Worm (Caenorhabditis elegans) whole organism, mixed stage, embryonic: Measurements from ENCODE around the gene psd-1.
A peak's percentile ranks its signal among the peaks of the same experiment; 100 is the strongest.

Experiments
- M03D4.4 ChIP-seq: sonication (generic microtip); optimal IDR thresholded peaks from 2 replicates; lab custom pipeline; 2017; ENCODE audit warnings: mild to moderate bottlenecking, missing genetic modification characterization, missing compliant biosample characterization
- bed-3 ChIP-seq: fragments of 200-800 bp; sonication (Bioruptor generic); optimal IDR thresholded peaks from 3 replicates; lab custom pipeline; 2018; ENCODE audit warnings: mild to moderate bottlenecking, missing genetic modification characterization, moderate library complexity, missing compliant biosample characterization
- blmp-1 ChIP-seq: fragments of 150-350 bp; optimal IDR thresholded peaks from 2 replicates; lab custom pipeline; 2014; ENCODE audit warnings: missing biosample characterization, missing genetic modification characterization
- ceh-39 ChIP-seq: fragments of 150-350 bp; optimal IDR thresholded peaks from 2 replicates; lab custom pipeline; 2014; ENCODE audit warnings: missing biosample characterization, missing genetic modification characterization
- ceh-43 ChIP-seq: fragments of 200-800 bp; sonication (Bioruptor generic); optimal IDR thresholded peaks from 2 replicates; lab custom pipeline; 2018; ENCODE audit warnings: mild to moderate bottlenecking, missing genetic modification characterization, moderate library complexity, missing compliant biosample characterization
- ceh-83 ChIP-seq: fragments of 200-800 bp; sonication (Bioruptor generic); optimal IDR thresholded peaks from 2 replicates; lab custom pipeline; 2018; ENCODE audit warnings: mild to moderate bottlenecking, missing genetic modification characterization, missing compliant biosample characterization
- ces-1 ChIP-seq: fragments of 150-350 bp; optimal IDR thresholded peaks from 2 replicates; lab custom pipeline; 2014; ENCODE audit warnings: missing biosample characterization, missing genetic modification reagents, missing genetic modification characterization
- cnd-1 ChIP-seq: fragments of 200-800 bp; sonication (Bioruptor generic); optimal IDR thresholded peaks from 2 replicates; lab custom pipeline; 2018; ENCODE audit warnings: mild to moderate bottlenecking, missing genetic modification characterization, missing compliant biosample characterization
- drap-1 ChIP-seq: fragments of 200-800 bp; sonication (Bioruptor generic); optimal IDR thresholded peaks from 3 replicates; lab custom pipeline; 2018; ENCODE audit warnings: mild to moderate bottlenecking, missing genetic modification characterization, missing compliant biosample characterization
- elt-1 ChIP-seq: sonication (generic microtip); optimal IDR thresholded peaks from 2 replicates; lab custom pipeline; 2017; ENCODE audit warnings: missing genetic modification characterization, mild to moderate bottlenecking, missing compliant biosample characterization, antibody characterized with exemption, moderate library complexity, borderline replicate concordance; ENCODE audit not compliant: insufficient read depth
- elt-3 ChIP-seq: fragments of 150-350 bp; optimal IDR thresholded peaks from 2 replicates; lab custom pipeline; 2014; ENCODE audit warnings: missing biosample characterization, missing genetic modification characterization
- flh-1 ChIP-seq: fragments of 200-800 bp; sonication (Bioruptor generic); optimal IDR thresholded peaks from 2 replicates; lab custom pipeline; 2018; ENCODE audit warnings: mild to moderate bottlenecking, missing genetic modification characterization, moderate library complexity, missing compliant biosample characterization
- ham-2 ChIP-seq: fragments of 200-800 bp; sonication (Bioruptor generic); optimal IDR thresholded peaks from 2 replicates; lab custom pipeline; 2018; ENCODE audit warnings: mild to moderate bottlenecking, missing genetic modification characterization, missing compliant biosample characterization
- hlh-1 ChIP-seq: fragments of 150-350 bp; optimal IDR thresholded peaks from 2 replicates; lab custom pipeline; 2014; ENCODE audit warnings: missing biosample characterization, missing genetic modification reagents, missing genetic modification characterization
- lin-13 ChIP-seq: fragments of 150-350 bp; optimal IDR thresholded peaks from 2 replicates; lab custom pipeline; 2014; ENCODE audit warnings: missing biosample characterization, missing genetic modification characterization
- lin-32 ChIP-seq: fragments of 200-800 bp; sonication (Bioruptor generic); optimal IDR thresholded peaks from 2 replicates; lab custom pipeline; 2018; ENCODE audit warnings: mild to moderate bottlenecking, missing genetic modification characterization, missing compliant biosample characterization
- lsy-2 ChIP-seq: fragments of 150-350 bp; optimal IDR thresholded peaks from 2 replicates; lab custom pipeline; 2014; ENCODE audit warnings: missing biosample characterization, missing genetic modification characterization
- mab-5 ChIP-seq: fragments of 150-350 bp; optimal IDR thresholded peaks from 2 replicates; lab custom pipeline; 2014; ENCODE audit warnings: missing biosample characterization, missing genetic modification characterization
- mep-1 ChIP-seq: fragments of 150-350 bp; optimal IDR thresholded peaks from 2 replicates; lab custom pipeline; 2017; ENCODE audit warnings: missing biosample characterization, missing genetic modification reagents, missing genetic modification characterization, inconsistent platforms
- mls-2 ChIP-seq: sonication (generic microtip); optimal IDR thresholded peaks from 2 replicates; lab custom pipeline; 2016; ENCODE audit warnings: mild to moderate bottlenecking, missing genetic modification characterization, moderate library complexity, missing compliant biosample characterization
- nhr-12 ChIP-seq: fragments of 150-350 bp; optimal IDR thresholded peaks from 2 replicates; lab custom pipeline; 2014; ENCODE audit warnings: missing biosample characterization, missing genetic modification characterization
- nhr-2 ChIP-seq: fragments of 150-350 bp; optimal IDR thresholded peaks from 2 replicates; lab custom pipeline; 2014; ENCODE audit warnings: missing biosample characterization, missing genetic modification characterization
- nhr-237 ChIP-seq: fragments of 150-350 bp; optimal IDR thresholded peaks from 2 replicates; lab custom pipeline; 2014; ENCODE audit warnings: missing biosample characterization, missing genetic modification characterization
- nhr-28 ChIP-seq: fragments of 150-350 bp; optimal IDR thresholded peaks from 2 replicates; lab custom pipeline; 2014; ENCODE audit warnings: missing biosample characterization, missing genetic modification characterization
- nhr-76 ChIP-seq: sonication (generic microtip); optimal IDR thresholded peaks from 2 replicates; lab custom pipeline; 2017; ENCODE audit warnings: missing biosample characterization, missing genetic modification characterization
- pha-4 ChIP-seq: fragments of 150-350 bp; optimal IDR thresholded peaks from 2 replicates; lab custom pipeline; 2018; ENCODE audit warnings: missing biosample characterization, missing genetic modification reagents, missing genetic modification characterization
- sem-2 ChIP-seq: fragments of 200-800 bp; sonication (Bioruptor generic); optimal IDR thresholded peaks from 2 replicates; lab custom pipeline; 2018; ENCODE audit warnings: mild to moderate bottlenecking, missing genetic modification characterization, missing compliant biosample characterization
- snpc-4 ChIP-seq: fragments of 150-350 bp; optimal IDR thresholded peaks from 2 replicates; lab custom pipeline; 2014; ENCODE audit warnings: missing biosample characterization, missing genetic modification characterization
- sptf-1 ChIP-seq: sonication (generic microtip); optimal IDR thresholded peaks from 2 replicates; lab custom pipeline; 2017; ENCODE audit warnings: mild to moderate bottlenecking, missing genetic modification characterization, moderate library complexity, missing compliant biosample characterization
- tbx-8 ChIP-seq: fragments of 200-800 bp; sonication (Bioruptor generic); optimal IDR thresholded peaks from 2 replicates; lab custom pipeline; 2018; ENCODE audit warnings: mild to moderate bottlenecking, missing genetic modification characterization, moderate library complexity, missing compliant biosample characterization
- unc-120 ChIP-seq: sonication (generic microtip); optimal IDR thresholded peaks from 2 replicates; lab custom pipeline; 2017; ENCODE audit warnings: missing genetic modification characterization, missing compliant biosample characterization; ENCODE audit not compliant: poor library complexity, severe bottlenecking
- unc-39 ChIP-seq: fragments of 150-350 bp; optimal IDR thresholded peaks from 2 replicates; lab custom pipeline; 2014; ENCODE audit warnings: missing biosample characterization, missing genetic modification characterization
- unc-62 ChIP-seq: fragments of 150-350 bp; optimal IDR thresholded peaks from 2 replicates; lab custom pipeline; 2014; ENCODE audit warnings: missing biosample characterization, missing genetic modification reagents, missing genetic modification characterization
- zip-8 ChIP-seq: fragments of 150-350 bp; optimal IDR thresholded peaks from 2 replicates; lab custom pipeline; 2014; ENCODE audit warnings: missing biosample characterization, missing genetic modification characterization
- ztf-11 ChIP-seq: fragments of 150-350 bp; optimal IDR thresholded peaks from 2 replicates; lab custom pipeline; 2014; ENCODE audit warnings: missing biosample characterization, missing genetic modification characterization

The psd-1 gene

DNA sequence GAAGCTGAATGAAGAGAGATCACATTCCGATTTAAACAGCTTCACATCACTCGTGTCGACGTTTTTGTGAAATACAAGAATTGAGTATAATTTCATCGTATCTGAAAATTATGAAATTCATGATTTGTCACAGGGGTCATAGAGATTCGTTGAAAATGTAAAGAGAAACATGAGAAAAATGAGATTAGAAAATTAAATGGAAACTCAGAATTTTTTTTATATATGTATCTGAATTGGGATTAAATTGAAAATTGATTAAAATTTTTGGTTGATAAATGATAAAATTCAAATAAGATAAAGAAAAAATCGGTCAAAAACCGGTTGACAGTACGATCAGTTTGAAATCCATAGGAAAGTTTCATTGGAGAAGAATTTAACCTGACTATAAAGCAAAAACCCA is 12.3 kb upstream of the psd-1 start, which contains the start of gene ykt-6:
Gene ykt-6 (minus strand): TSS at position 101 of the 400 bp plus-strand sequence.
- no peak for TF ChIP-seq blmp-1 (tag; lab: Kevin White, UChicago)
- TF ChIP-seq ces-1 (GFP tag; lab: Kevin White, UChicago) = no peak
- no peak for TF ChIP-seq flh-1 (GFP tag; lab: Kevin White, UChicago)
- no peak for TF ChIP-seq nhr-28 (tag; lab: Kevin White, UChicago)
- TF ChIP-seq lsy-2 (tag; lab: Kevin White, UChicago) = no peak

DNA sequence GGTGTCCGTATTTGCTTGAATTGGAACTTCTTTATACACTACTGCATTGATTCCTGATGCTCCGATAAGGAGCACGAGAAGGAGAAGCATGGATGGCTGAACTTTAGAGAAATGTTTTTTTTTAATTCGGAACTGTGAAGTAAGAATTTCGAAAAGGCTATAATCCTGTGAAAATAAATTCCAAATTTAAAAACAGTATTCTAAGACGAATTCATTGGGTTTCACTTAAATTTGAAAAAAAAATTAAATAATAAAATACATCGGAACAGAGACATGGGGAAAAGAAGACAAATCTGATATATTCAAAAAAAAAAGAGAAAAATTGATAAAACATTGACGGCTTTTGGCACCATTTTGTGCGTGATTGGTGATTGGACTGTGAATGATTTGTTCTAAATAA is 10.6 kb upstream of the psd-1 start, which contains the start of gene pho-5:
Gene pho-5 (minus strand): TSS at position 101 of the 400 bp plus-strand sequence.
- no peak for TF ChIP-seq pha-4 (tag; lab: Kevin White, UChicago)
- no peak for TF ChIP-seq snpc-4
- TF ChIP-seq unc-120 (tag; lab: Kevin White, UChicago) = no peak
- no peak for TF ChIP-seq lsy-2 (tag; lab: Kevin White, UChicago)
- no peak for TF ChIP-seq mab-5 (tag; lab: Kevin White, UChicago)
- TF ChIP-seq ceh-39 (tag; lab: Kevin White, UChicago) = no peak
- TF ChIP-seq bed-3 (GFP tag; lab: Kevin White, UChicago) = no peak
- TF ChIP-seq nhr-28 (tag; lab: Kevin White, UChicago) = no peak
- TF ChIP-seq ztf-11 (tag; lab: Kevin White, UChicago) = no peak
- TF ChIP-seq tbx-8 (GFP tag; lab: Kevin White, UChicago) = no peak
- TF ChIP-seq mls-2 (tag; lab: Kevin White, UChicago) = no peak

DNA sequence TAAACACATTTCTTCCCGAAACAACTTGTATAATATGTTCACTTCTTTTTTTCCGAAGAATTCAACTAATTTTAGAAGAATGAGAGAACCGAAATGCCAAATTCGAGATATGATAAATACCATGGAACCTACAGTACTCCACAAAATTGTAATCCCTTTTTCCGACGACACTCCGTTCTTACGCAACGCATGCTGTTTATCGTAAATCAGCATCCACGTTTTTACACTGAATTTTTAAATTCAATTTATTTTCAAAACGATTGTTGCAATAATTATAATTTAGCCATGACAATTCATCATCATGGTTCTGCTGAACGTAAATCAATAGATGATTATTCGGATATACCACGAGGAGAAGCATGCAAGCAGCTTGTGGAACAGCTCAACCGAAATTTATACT is 6.0 kb upstream of the psd-1 start, which contains the start of gene B0361.3:
Gene B0361.3 (plus strand): TSS at position 284 of the 400 bp plus-strand sequence.
- TF ChIP-seq ces-1 (GFP tag; lab: Kevin White, UChicago) = peak; percentile 50
- no peak for TF ChIP-seq blmp-1 (tag; lab: Kevin White, UChicago)
- TF ChIP-seq lsy-2 (tag; lab: Kevin White, UChicago) = peak; percentile 45
- no peak for TF ChIP-seq sptf-1 (tag; lab: Kevin White, UChicago)
- TF ChIP-seq elt-3 (tag; lab: Kevin White, UChicago) = no peak

DNA sequence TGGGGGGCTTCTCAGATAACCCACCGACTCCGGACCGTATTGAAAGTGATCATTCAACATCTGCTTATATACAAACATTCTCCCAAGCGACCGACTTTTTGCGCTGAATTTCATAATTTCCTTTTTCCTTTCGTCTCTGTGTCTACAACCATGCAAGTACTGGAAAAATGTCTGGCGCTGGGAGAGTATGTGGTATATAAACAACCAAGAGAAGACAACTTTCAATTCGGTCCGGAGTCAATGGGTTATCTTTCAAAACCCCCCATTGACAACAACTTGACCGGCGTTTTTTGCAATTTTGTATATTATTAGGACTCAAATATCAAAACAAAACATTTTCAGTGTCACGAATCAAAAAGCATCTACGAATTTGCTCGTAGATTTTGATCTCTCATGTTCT is 3.3 kb upstream of the psd-1 start:
- TF ChIP-seq lsy-2 (tag; lab: Kevin White, UChicago) (no peak), snpc-4 (no peak), nhr-12 (tag; lab: Kevin White, UChicago) (no peak), drap-1 (GFP tag; lab: Kevin White, UChicago) (no peak), blmp-1 (tag; lab: Kevin White, UChicago) (no peak), nhr-2 (tag; lab: Kevin White, UChicago) (no peak), unc-62 (no peak), mls-2 (tag; lab: Kevin White, UChicago) (no peak)

DNA sequence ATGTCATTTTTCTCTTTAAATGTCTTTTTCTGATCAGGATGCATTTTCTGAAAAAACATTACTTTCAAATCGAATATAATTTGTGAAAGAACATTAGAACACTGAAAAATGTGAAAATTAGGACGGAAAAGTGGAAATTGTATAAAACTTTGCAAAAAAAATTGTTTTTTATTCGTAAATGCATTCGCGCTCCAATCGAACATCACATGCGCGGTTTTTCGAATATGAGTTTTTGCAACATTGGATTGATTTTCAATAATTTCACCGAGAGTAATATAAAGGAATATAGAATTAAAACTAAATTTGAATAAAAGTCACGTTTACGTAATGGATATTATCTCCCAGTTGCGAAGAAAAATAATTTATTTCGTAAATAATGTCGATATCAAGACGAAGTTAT is 2.0 kb upstream of the psd-1 start, which contains the start of the genes spot-1 and B0361.11:
Gene spot-1 (minus strand): TSS at position 47 of the 400 bp plus-strand sequence.
Gene B0361.11 (plus strand): TSS at position 372 of the 400 bp plus-strand sequence.
- no peak for TF ChIP-seq ham-2 (GFP tag; lab: Kevin White, UChicago)
- TF ChIP-seq hlh-1 = no peak
- TF ChIP-seq mab-5 (tag; lab: Kevin White, UChicago) = no peak
- no peak for TF ChIP-seq unc-120 (tag; lab: Kevin White, UChicago)
- TF ChIP-seq zip-8 (tag; lab: Kevin White, UChicago) = no peak
- no peak for TF ChIP-seq bed-3 (GFP tag; lab: Kevin White, UChicago)
- peak; percentile 59 for TF ChIP-seq nhr-237
- peak; percentile 78 for TF ChIP-seq mep-1 (tag; lab: Kevin White, UChicago)
- TF ChIP-seq tbx-8 (GFP tag; lab: Kevin White, UChicago) = no peak
- peak; percentile 75 for TF ChIP-seq lsy-2 (tag; lab: Kevin White, UChicago)
- TF ChIP-seq blmp-1 (tag; lab: Kevin White, UChicago) = no peak
- no peak for TF ChIP-seq ceh-83 (GFP tag; lab: Kevin White, UChicago)
- peak; percentile 10 for TF ChIP-seq sptf-1 (tag; lab: Kevin White, UChicago)
- TF ChIP-seq nhr-2 (tag; lab: Kevin White, UChicago) = no peak
- no peak for TF ChIP-seq unc-62
- no peak for TF ChIP-seq drap-1 (GFP tag; lab: Kevin White, UChicago)
- no peak for TF ChIP-seq elt-3 (tag; lab: Kevin White, UChicago)
- no peak for TF ChIP-seq nhr-28 (tag; lab: Kevin White, UChicago)
- TF ChIP-seq elt-1 (tag; lab: Kevin White, UChicago) = no peak
- TF ChIP-seq snpc-4 = no peak
- TF ChIP-seq ces-1 (GFP tag; lab: Kevin White, UChicago) = peak; percentile 38
- no peak for TF ChIP-seq sem-2 (GFP tag; lab: Kevin White, UChicago)
- TF ChIP-seq M03D4.4 (tag; lab: Kevin White, UChicago) = no peak
- TF ChIP-seq cnd-1 (tag; lab: Kevin White, UChicago) = no peak
- TF ChIP-seq nhr-76 = no peak
- TF ChIP-seq ceh-43 (GFP tag; lab: Kevin White, UChicago) = no peak
- TF ChIP-seq ceh-39 (tag; lab: Kevin White, UChicago) = peak; percentile 45
- TF ChIP-seq lin-32 (GFP tag; lab: Kevin White, UChicago) = no peak
- TF ChIP-seq pha-4 (tag; lab: Kevin White, UChicago) = no peak
- TF ChIP-seq unc-39 (tag; lab: Kevin White, UChicago) = no peak
- TF ChIP-seq nhr-12 (tag; lab: Kevin White, UChicago) = no peak
- no peak for TF ChIP-seq mls-2 (tag; lab: Kevin White, UChicago)
- no peak for TF ChIP-seq ztf-11 (tag; lab: Kevin White, UChicago)
- no peak for TF ChIP-seq flh-1 (GFP tag; lab: Kevin White, UChicago)
- TF ChIP-seq lin-13 (tag; lab: Kevin White, UChicago) = no peak
